Worm (Caenorhabditis elegans): ENCODE results near the gene F52E1.14.

ce11 chrV:8428585-8429414, 45.1 kb downstream of the F52E1.14 start:
- TF ChIP-seq nhr-28 (tag; optimal IDR thresholded peaks at IDR 0.05) (no peak), nhr-77 (tag; optimal IDR thresholded peaks at IDR 0.05) (no peak), ztf-11 (tag; optimal IDR thresholded peaks at IDR 0.05) (no peak), aly-2 (tag; optimal IDR thresholded peaks at IDR 0.05) (no peak), elt-3 (tag; optimal IDR thresholded peaks at IDR 0.05) (no peak), aha-1 (tag; optimal IDR thresholded peaks at IDR 0.05) (no peak), efl-1 (optimal IDR thresholded peaks at IDR 0.05) (peak; percentile 59 to 66), efl-1 (GFP tag; optimal IDR thresholded peaks at IDR 0.05 in 1 of 2) (no peak), dpl-1 (GFP tag; optimal IDR thresholded peaks at IDR 0.05) (no peak)
